Fruit fly (Drosophila melanogaster): Measurements from ENCODE around the gene Mdh2.
A peak's percentile ranks its signal among the peaks of the same experiment; 100 is the strongest.

DNA sequence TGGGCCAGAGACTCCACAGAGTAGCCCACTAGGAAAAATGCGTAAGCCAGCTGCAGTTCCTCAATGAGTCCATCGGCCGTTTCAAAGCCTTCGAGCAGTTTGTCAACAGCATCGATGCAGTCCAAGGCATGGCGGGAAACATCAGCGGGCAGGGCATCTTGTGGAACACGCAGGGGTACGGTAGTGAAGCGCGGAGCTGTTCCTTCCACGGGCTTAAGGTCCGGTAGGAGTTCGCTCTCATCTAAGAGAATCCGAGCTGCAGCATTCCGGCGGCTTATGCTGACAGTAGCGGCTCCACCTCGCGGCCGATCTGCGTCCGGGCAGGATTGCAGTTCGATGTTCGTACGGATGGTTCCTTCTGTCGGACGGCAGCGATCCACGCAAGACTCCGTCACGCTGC, 25.7 kb downstream of the Mdh2 start:
- TF ChIP-seq psq (optimal IDR thresholded peaks at IDR 0.05) (no peak), h (optimal IDR thresholded peaks at IDR 0.05) (no peak), insv (optimal IDR thresholded peaks at IDR 0.05) (no peak), ttk (optimal IDR thresholded peaks at IDR 0.05) (peak; percentile 92), Myc (optimal IDR thresholded peaks at IDR 0.05) (no peak)

All from Kc167 (cell line).